Worm (Caenorhabditis elegans) whole organism, midembryonic: ENCODE results near the gene T04B2.3.

Experiments
- T22C8.4 ChIP-seq: fragments of 200-800 bp; sonication (Bioruptor generic); IDR thresholded peaks from 2 replicates; pipeline ENCODE4 v1.3.6; 2022; ENCODE audit warnings: missing genetic modification characterization, missing compliant biosample characterization
- cog-1 ChIP-seq: sonication (generic microtip); optimal IDR thresholded peaks from 2 replicates; lab custom pipeline; 2016; ENCODE audit warnings: missing genetic modification characterization, missing compliant biosample characterization
- flt-1 ChIP-seq: fragments of 200-800 bp; sonication (Bioruptor generic); IDR thresholded peaks from 2 replicates; pipeline ENCODE4 v1.3.6; 2022; ENCODE audit warnings: missing genetic modification characterization, missing compliant biosample characterization
- klf-2 ChIP-seq: fragments of 200-800 bp; sonication (Bioruptor generic); conservative IDR thresholded peaks from 2 replicates; pipeline ENCODE4 v1.3.6; 2022; ENCODE audit warnings: missing genetic modification reagents, missing genetic modification characterization, missing compliant biosample characterization
- med-1 ChIP-seq: sonication (generic microtip); optimal IDR thresholded peaks from 2 replicates; lab custom pipeline; 2017; ENCODE audit warnings: missing genetic modification characterization, mild to moderate bottlenecking, missing compliant biosample characterization, antibody characterized with exemption, missing genetic modification reagents; ENCODE audit not compliant: insufficient read depth
- ref-1 ChIP-seq: fragments of 200-800 bp; sonication (Bioruptor generic); conservative IDR thresholded peaks from 2 replicates; pipeline ENCODE4 v1.3.6; 2022; ENCODE audit warnings: missing genetic modification reagents, missing genetic modification characterization, missing compliant biosample characterization
- tab-1 ChIP-seq: fragments of 200-800 bp; sonication (Bioruptor generic); IDR thresholded peaks from 2 replicates; pipeline ENCODE4 v1.3.6; 2022; ENCODE audit warnings: missing genetic modification characterization, missing compliant biosample characterization
- ztf-23 ChIP-seq: fragments of 200-800 bp; sonication (Bioruptor generic); IDR thresholded peaks from 2 replicates; pipeline ENCODE4 v1.3.6; 2022; ENCODE audit warnings: missing genetic modification reagents, missing genetic modification characterization, missing compliant biosample characterization
- ztf-29 ChIP-seq: fragments of 200-800 bp; sonication (Bioruptor generic); IDR thresholded peaks from 2 replicates; pipeline ENCODE4 v1.3.6; 2022; ENCODE audit warnings: missing genetic modification reagents, missing genetic modification characterization, missing compliant biosample characterization

The T04B2.3 gene

DNA sequence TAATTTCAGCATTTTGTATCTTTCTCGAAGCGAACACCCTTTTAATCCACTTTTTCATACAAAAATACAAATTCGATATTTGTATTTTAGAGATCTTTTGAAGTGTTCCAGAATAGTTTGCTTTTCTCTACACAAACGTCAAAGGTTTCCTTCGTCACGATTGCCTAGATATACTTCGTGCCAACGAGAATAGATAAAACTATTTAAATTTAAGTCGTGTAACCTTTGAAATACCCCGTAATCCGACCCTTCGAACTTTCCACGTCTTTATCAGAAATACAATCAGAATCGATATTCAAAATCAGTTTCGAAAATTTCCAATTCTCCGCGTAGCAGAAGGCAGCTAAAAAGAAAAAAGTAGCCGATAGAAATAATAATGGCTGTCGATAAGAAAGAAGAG, 43.1 kb downstream of the T04B2.3 start, which contains the start of gene ttbk-5:
Gene ttbk-5 (plus strand): TSS at position 301 of the 400 bp plus-strand sequence.
- TF ChIP-seq ztf-29 (GFP tag; lab: Robert Waterston, UW), result no peak
- TF ChIP-seq T22C8.4 (GFP tag; lab: Robert Waterston, UW), result no peak
- TF ChIP-seq ztf-23 (GFP tag; lab: Robert Waterston, UW), result no peak
- TF ChIP-seq tab-1 (GFP tag; lab: Robert Waterston, UW), result no peak
- TF ChIP-seq klf-2 (GFP tag; lab: Robert Waterston, UW), result no peak
- TF ChIP-seq flt-1, result no peak
- no peak for TF ChIP-seq med-1 (GFP tag; lab: Kevin White, UChicago)
- no peak for TF ChIP-seq cog-1 (tag; lab: Kevin White, UChicago)
- TF ChIP-seq ref-1 (GFP tag; lab: Robert Waterston, UW), result no peak

DNA sequence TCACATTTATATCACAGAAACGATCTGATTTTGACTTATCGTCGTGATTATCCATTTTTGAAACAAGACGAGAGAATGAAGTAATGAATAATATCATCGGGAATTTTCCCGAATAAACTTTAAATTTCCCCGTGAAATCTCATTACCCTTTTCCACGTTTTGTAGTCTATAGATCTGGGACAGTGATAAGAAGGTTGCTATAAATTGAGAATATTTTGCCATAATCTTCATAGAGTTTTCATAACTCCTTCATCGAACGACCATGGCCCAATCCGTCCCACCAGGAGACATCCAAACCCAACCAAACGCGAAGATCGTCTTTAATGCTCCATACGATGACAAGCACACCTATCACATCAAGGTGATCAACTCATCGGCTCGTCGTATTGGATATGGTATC, 48.0 kb downstream of the T04B2.3 start, which contains the start of the genes C04G2.5 and msp-36:
Gene C04G2.5 (minus strand): TSS at position 101 of the 400 bp plus-strand sequence.
Gene msp-36 (plus strand): TSS at position 263 of the 400 bp plus-strand sequence.
- TF ChIP-seq cog-1 (tag; lab: Kevin White, UChicago) (no peak), ztf-29 (GFP tag; lab: Robert Waterston, UW) (no peak), klf-2 (GFP tag; lab: Robert Waterston, UW) (no peak), ref-1 (GFP tag; lab: Robert Waterston, UW) (no peak), ztf-23 (GFP tag; lab: Robert Waterston, UW) (no peak), flt-1 (no peak), T22C8.4 (GFP tag; lab: Robert Waterston, UW) (no peak), tab-1 (GFP tag; lab: Robert Waterston, UW) (no peak)

DNA sequence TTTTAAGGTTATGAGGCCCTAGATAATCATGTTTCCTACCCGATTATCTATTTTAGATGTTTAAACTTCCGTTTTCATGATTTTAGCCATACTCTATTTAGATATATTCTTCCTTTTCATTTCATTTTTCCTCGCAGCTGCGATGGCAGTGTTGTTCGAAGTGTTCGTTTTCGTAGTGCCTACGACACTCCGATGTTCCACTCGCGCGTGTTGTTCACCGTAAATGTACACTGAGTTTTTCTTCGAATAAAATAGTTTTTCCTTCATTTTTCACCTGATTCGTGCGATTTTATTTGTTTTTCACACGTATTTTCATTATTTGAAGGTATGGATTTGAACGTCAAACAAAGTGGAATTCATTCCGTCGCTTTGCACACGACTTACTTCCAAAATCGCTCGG, 49.7 kb downstream of the T04B2.3 start, which contains the start of gene dis-3:
Gene dis-3 (plus strand): TSS at position 322 of the 400 bp plus-strand sequence.
- TF ChIP-seq ref-1 (GFP tag; lab: Robert Waterston, UW) (no peak), ztf-29 (GFP tag; lab: Robert Waterston, UW) (no peak), flt-1 (no peak), med-1 (GFP tag; lab: Kevin White, UChicago) (no peak), T22C8.4 (GFP tag; lab: Robert Waterston, UW) (no peak), tab-1 (GFP tag; lab: Robert Waterston, UW) (no peak), klf-2 (GFP tag; lab: Robert Waterston, UW) (no peak), cog-1 (tag; lab: Kevin White, UChicago) (no peak)
